Fruit fly (Drosophila melanogaster): ENCODE measurements around the gene CG5808.

- TF ChIP-seq Mnt (GFP tag; optimal IDR thresholded peaks at IDR 0.05) (no peak), toe (GFP tag; optimal IDR thresholded peaks at IDR 0.05) (no peak), CG12768 (GFP tag; optimal IDR thresholded peaks at IDR 0.05) (no peak), CG11617 (GFP tag; optimal IDR thresholded peaks at IDR 0.05) (no peak), CG14711 (tag; optimal IDR thresholded peaks at IDR 0.05) (no peak), ovo (GFP tag; optimal IDR thresholded peaks at IDR 0.05) (no peak), CG7045 (GFP tag; optimal IDR thresholded peaks at IDR 0.05) (no peak), CG33017 (tag; optimal IDR thresholded peaks at IDR 0.05) (no peak)
Observed at dm6 chr3R:24863894-24864293, 47.1 kb upstream of the CG5808 start.
